Fruit fly (Drosophila melanogaster) whole organism, embryonic: ENCODE measurements around the gene awd.
A peak's percentile ranks its signal among the peaks of the same experiment; 100 is the strongest.

Experiments
- Awh ChIP-seq: fragments of 200-800 bp; sonication (Bioruptor generic); IDR thresholded peaks from 2 replicates; pipeline ENCODE4, ENCODE4 v1.3.6; 2022; ENCODE audit warnings: missing biosample characterization, missing genetic modification characterization
- CG10147 ChIP-seq: fragments of 200-800 bp; sonication (Bioruptor generic); optimal IDR thresholded peaks from 2 replicates; lab custom pipeline; 2019; ENCODE audit warnings: missing biosample characterization, mild to moderate bottlenecking, missing genetic modification characterization, moderate library complexity
- CG10274 ChIP-seq: fragments of 200-800 bp; sonication (Bioruptor generic); optimal IDR thresholded peaks from 3 replicates; lab custom pipeline; 2017; ENCODE audit warnings: missing biosample characterization, mild to moderate bottlenecking, missing genetic modification characterization
- CG10959 ChIP-seq: fragments of 200-800 bp; sonication (Bioruptor generic); IDR thresholded peaks from 2 replicates; pipeline ENCODE4 v1.3.6; 2022; ENCODE audit warnings: missing biosample characterization, missing genetic modification characterization
- CG11247 ChIP-seq: fragments of 200-800 bp; sonication (Bioruptor generic); IDR thresholded peaks from 2 replicates; pipeline ENCODE4 v1.3.6; 2022; ENCODE audit warnings: missing biosample characterization, missing genetic modification characterization
- CG13424 ChIP-seq: fragments of 200-800 bp; sonication (Bioruptor generic); optimal IDR thresholded peaks from 2 replicates; lab custom pipeline; 2019; ENCODE audit warnings: missing biosample characterization, mild to moderate bottlenecking, missing genetic modification characterization, moderate library complexity
- CG14860 ChIP-seq: fragments of 200-800 bp; sonication (Bioruptor generic); IDR thresholded peaks from 3 replicates; pipeline ENCODE4 v1.3.6; 2022; ENCODE audit warnings: missing biosample characterization, missing genetic modification characterization; ENCODE audit not compliant: partially characterized antibody
- CG17328 ChIP-seq: fragments of 200-800 bp; sonication (Bioruptor generic); IDR thresholded peaks from 2 replicates; pipeline ENCODE4 v1.3.6; 2022; ENCODE audit warnings: missing biosample characterization, missing genetic modification characterization
- CG18262 ChIP-seq: fragments of 200-800 bp; optimal IDR thresholded peaks from 3 replicates; lab custom pipeline; 2019; ENCODE audit warnings: missing biosample characterization, mild to moderate bottlenecking, missing genetic modification characterization, moderate library complexity
- CG2678 ChIP-seq: fragments of 200-800 bp; sonication (Bioruptor generic); optimal IDR thresholded peaks from 3 replicates; lab custom pipeline; 2019; ENCODE audit warnings: missing biosample characterization, mild to moderate bottlenecking, missing genetic modification characterization, moderate library complexity
- CG32532 ChIP-seq: fragments of 200-800 bp; sonication (Bioruptor generic); IDR thresholded peaks from 2 replicates; pipeline ENCODE4 v1.3.6; 2022; ENCODE audit warnings: missing biosample characterization, missing genetic modification characterization
- CG34422 ChIP-seq: fragments of 200-800 bp; sonication (Bioruptor generic); IDR thresholded peaks from 3 replicates; pipeline ENCODE4 v1.3.6; 2022; ENCODE audit warnings: missing biosample characterization, missing genetic modification characterization
- CG3995 ChIP-seq: fragments of 200-800 bp; sonication (Bioruptor generic); optimal IDR thresholded peaks from 3 replicates; lab custom pipeline; 2016; ENCODE audit warnings: missing biosample characterization, missing genetic modification characterization
- CG4360 ChIP-seq: fragments of 200-800 bp; sonication (Bioruptor generic); IDR thresholded peaks from 2 replicates; pipeline ENCODE4 v1.3.6; 2022; ENCODE audit warnings: missing biosample characterization, missing genetic modification characterization
- CG4424 ChIP-seq: fragments of 200-800 bp; sonication (Bioruptor generic); optimal IDR thresholded peaks from 3 replicates; lab custom pipeline; 2016; ENCODE audit warnings: missing biosample characterization, missing genetic modification characterization
- CG7987 ChIP-seq: fragments of 200-800 bp; sonication (Bioruptor generic); optimal IDR thresholded peaks from 2 replicates; lab custom pipeline; 2018; ENCODE audit warnings: missing biosample characterization, mild to moderate bottlenecking, missing genetic modification characterization, moderate library complexity
- CG9437 ChIP-seq: fragments of 200-800 bp; sonication (Bioruptor generic); optimal IDR thresholded peaks from 2 replicates; lab custom pipeline; 2018; ENCODE audit warnings: missing biosample characterization, mild to moderate bottlenecking, missing genetic modification characterization
- CG9817 ChIP-seq: fragments of 200-800 bp; sonication (Bioruptor generic); optimal IDR thresholded peaks from 2 replicates; lab custom pipeline; 2018; ENCODE audit warnings: missing biosample characterization, mild to moderate bottlenecking, missing genetic modification characterization, moderate library complexity
- Chrac-16 ChIP-seq: fragments of 200-800 bp; sonication (Bioruptor generic); optimal IDR thresholded peaks from 3 replicates; lab custom pipeline; 2016; ENCODE audit warnings: missing biosample characterization, missing genetic modification characterization
- Dbx ChIP-seq: fragments of 200-800 bp; sonication (Bioruptor generic); IDR thresholded peaks from 3 replicates; pipeline ENCODE4 v1.3.6; 2022; ENCODE audit warnings: missing biosample characterization, missing genetic modification characterization
- Deaf1 ChIP-seq: fragments of 200-800 bp; optimal IDR thresholded peaks from 3 replicates; lab custom pipeline; 2019; ENCODE audit warnings: missing biosample characterization, mild to moderate bottlenecking, missing genetic modification characterization, moderate library complexity
- Dip2 ChIP-seq: fragments of 200-800 bp; sonication (Bioruptor generic); IDR thresholded peaks from 2 replicates; pipeline ENCODE4 v1.3.6; 2022; ENCODE audit warnings: missing biosample characterization, missing genetic modification characterization
- Dp ChIP-seq: fragments of 200-800 bp; sonication (Bioruptor generic); optimal IDR thresholded peaks from 2 replicates; lab custom pipeline; 2018; ENCODE audit warnings: missing biosample characterization, mild to moderate bottlenecking, missing genetic modification characterization, moderate library complexity
- ERR ChIP-seq: fragments of 200-800 bp; sonication (Bioruptor generic); optimal IDR thresholded peaks from 2 replicates; lab custom pipeline; 2016; ENCODE audit warnings: missing biosample characterization, missing genetic modification characterization
- H2.0 ChIP-seq: fragments of 200-800 bp; sonication (Bioruptor generic); IDR thresholded peaks from 2 replicates; pipeline ENCODE4 v1.3.6; 2022; ENCODE audit warnings: missing biosample characterization, missing genetic modification characterization
- Hey ChIP-seq: fragments of 200-800 bp; sonication (Bioruptor generic); optimal IDR thresholded peaks from 3 replicates; lab custom pipeline; 2018; ENCODE audit warnings: missing biosample characterization, mild to moderate bottlenecking, missing genetic modification characterization
- HmgZ ChIP-seq: fragments of 200-800 bp; sonication (Bioruptor generic); optimal IDR thresholded peaks from 2 replicates; lab custom pipeline; 2018; ENCODE audit warnings: missing biosample characterization, mild to moderate bottlenecking, missing genetic modification characterization
- Lpt ChIP-seq: fragments of >200 bp; optimal IDR thresholded peaks from 2 replicates; lab custom pipeline; 2018; ENCODE audit warnings: missing biosample characterization, missing genetic modification characterization
- NC2β ChIP-seq: fragments of 200-800 bp; sonication (Bioruptor generic); optimal IDR thresholded peaks from 2 replicates; lab custom pipeline; 2016; ENCODE audit warnings: missing biosample characterization, missing genetic modification characterization
- NFAT ChIP-seq: fragments of 200-800 bp; sonication (Bioruptor generic); IDR thresholded peaks from 2 replicates; pipeline ENCODE4 v1.3.6; 2022; ENCODE audit warnings: missing biosample characterization, missing genetic modification characterization
- Sox102F ChIP-seq: fragments of 200-800 bp; sonication (Bioruptor generic); optimal IDR thresholded peaks from 2 replicates; lab custom pipeline; 2018; ENCODE audit warnings: missing biosample characterization, mild to moderate bottlenecking, missing genetic modification characterization, moderate library complexity
- Stat92E ChIP-seq, 3 experiments: fragments of >200 bp in 2 of 3; fragments of 200-800 bp in 1 of 3; sonication (Bioruptor generic) in 1 of 3; optimal IDR thresholded peaks; 2 replicates each; lab custom pipeline; 2017 to 2019; ENCODE audit warnings: missing biosample characterization in 3 of 3, missing genetic modification characterization in 3 of 3, mild to moderate bottlenecking in 1 of 3, moderate library complexity in 1 of 3
- Tbp ChIP-seq: fragments of >200 bp; optimal IDR thresholded peaks from 2 replicates; lab custom pipeline; 2018; ENCODE audit warnings: missing biosample characterization, missing genetic modification characterization
- Vsx1 ChIP-seq: fragments of 200-800 bp; sonication (Bioruptor generic); optimal IDR thresholded peaks from 2 replicates; lab custom pipeline; 2017; ENCODE audit warnings: missing biosample characterization, mild to moderate bottlenecking, missing genetic modification characterization, missing genetic modification reagents
- dimm ChIP-seq: fragments of 200-800 bp; sonication (Bioruptor generic); IDR thresholded peaks from 2 replicates; pipeline ENCODE4 v1.3.6; 2022; ENCODE audit warnings: missing biosample characterization, missing genetic modification characterization
- dmrt99B ChIP-seq: fragments of 200-800 bp; sonication (Bioruptor generic); optimal IDR thresholded peaks from 2 replicates; lab custom pipeline; 2018; ENCODE audit warnings: missing biosample characterization, mild to moderate bottlenecking, missing genetic modification characterization, moderate library complexity
- ewg ChIP-seq: fragments of 200-800 bp; sonication (Bioruptor generic); optimal IDR thresholded peaks from 3 replicates; lab custom pipeline; 2017; ENCODE audit warnings: mild to moderate bottlenecking, missing biosample characterization, missing genetic modification reagents, missing genetic modification characterization
- fd3F ChIP-seq: fragments of 200-800 bp; sonication (Bioruptor generic); optimal IDR thresholded peaks from 2 replicates; lab custom pipeline; 2018; ENCODE audit warnings: missing biosample characterization, mild to moderate bottlenecking, missing genetic modification characterization, moderate library complexity
- gcm ChIP-seq: fragments of 200-800 bp; sonication (Bioruptor generic); optimal IDR thresholded peaks from 2 replicates; lab custom pipeline; 2019; ENCODE audit warnings: missing biosample characterization, mild to moderate bottlenecking, missing genetic modification characterization, moderate library complexity
- gsb ChIP-seq: fragments of 200-800 bp; sonication (Bioruptor generic); IDR thresholded peaks from 2 replicates; pipeline ENCODE4 v1.3.6; 2022; ENCODE audit warnings: missing biosample characterization, missing genetic modification characterization
- hkb ChIP-seq, 2 experiments: fragments of 200-800 bp in 1 of 2; fragments of >200 bp in 1 of 2; sonication (Bioruptor generic) in 1 of 2; IDR thresholded peaks in 1 of 2; optimal IDR thresholded peaks in 1 of 2; 2 replicates each; pipeline versions ENCODE4 v1.3.6 to Lab custom; 2017 to 2022; ENCODE audit warnings: missing biosample characterization in 1 of 2, missing genetic modification characterization in 1 of 2
- knrl ChIP-seq: fragments of 200-800 bp; sonication (Bioruptor generic); IDR thresholded peaks from 3 replicates; pipeline ENCODE4 v1.3.6; 2022; ENCODE audit warnings: missing biosample characterization, missing genetic modification characterization; ENCODE audit not compliant: partially characterized antibody
- mam ChIP-seq: fragments of 200-800 bp; sonication (Bioruptor generic); optimal IDR thresholded peaks from 3 replicates; lab custom pipeline; 2016; ENCODE audit warnings: missing biosample characterization, missing genetic modification characterization
- mld ChIP-seq: fragments of 200-800 bp; sonication (Bioruptor generic); IDR thresholded peaks from 3 replicates; pipeline ENCODE4 v1.3.6; 2022; ENCODE audit warnings: missing biosample characterization, missing genetic modification characterization; ENCODE audit not compliant: partially characterized antibody
- oc ChIP-seq: fragments of 200-800 bp; sonication (Bioruptor generic); optimal IDR thresholded peaks from 2 replicates; lab custom pipeline; 2018; ENCODE audit warnings: missing biosample characterization, mild to moderate bottlenecking, missing genetic modification characterization, moderate library complexity
- phol ChIP-seq: fragments of 200-800 bp; sonication (Bioruptor generic); optimal IDR thresholded peaks from 3 replicates; lab custom pipeline; 2018; ENCODE audit warnings: missing biosample characterization, mild to moderate bottlenecking, missing genetic modification characterization, moderate library complexity
- pros ChIP-seq: fragments of 200-800 bp; sonication (Bioruptor generic); optimal IDR thresholded peaks from 3 replicates; lab custom pipeline; 2019; ENCODE audit warnings: missing biosample characterization, mild to moderate bottlenecking, missing genetic modification characterization, moderate library complexity
- ro ChIP-seq: fragments of 200-800 bp; sonication (Bioruptor generic); IDR thresholded peaks from 2 replicates; pipeline ENCODE4 v1.3.6; 2022; ENCODE audit warnings: missing biosample characterization, missing genetic modification characterization
- salm ChIP-seq: fragments of 200-800 bp; sonication (Bioruptor generic); optimal IDR thresholded peaks from 2 replicates; lab custom pipeline; 2018; ENCODE audit warnings: missing biosample characterization, mild to moderate bottlenecking, missing genetic modification characterization
- schlank ChIP-seq: fragments of 200-800 bp; sonication (Bioruptor generic); optimal IDR thresholded peaks from 2 replicates; lab custom pipeline; 2018; ENCODE audit warnings: missing biosample characterization, mild to moderate bottlenecking, missing genetic modification characterization
- wdn ChIP-seq: fragments of 200-800 bp; sonication (Bioruptor generic); IDR thresholded peaks from 2 replicates; pipeline ENCODE4 v1.3.6; 2022; ENCODE audit warnings: missing biosample characterization, missing genetic modification characterization

Gene awd

DNA sequence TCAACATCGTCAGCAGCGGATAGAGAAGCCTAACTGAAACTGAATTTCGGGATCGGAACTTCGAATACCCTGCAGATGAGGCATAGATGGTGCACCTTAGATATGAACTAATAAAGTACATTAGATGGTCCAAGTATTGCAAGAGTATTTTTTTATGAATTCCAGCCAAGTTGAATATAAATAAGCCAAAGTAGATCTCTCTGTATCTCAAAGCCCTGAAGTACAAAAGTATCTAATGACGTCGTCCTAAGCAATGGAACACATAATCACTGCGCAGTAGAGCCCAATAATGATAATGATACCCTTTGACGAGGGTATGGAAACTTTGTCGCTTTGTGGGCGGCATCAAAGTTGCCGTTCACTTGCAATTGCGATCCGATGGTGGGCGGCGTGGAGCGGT, 36.1 kb downstream of the awd start (continued):
- TF ChIP-seq CG13424 = no peak
- no peak for TF ChIP-seq knrl (GFP tag; lab: Robert Waterston, UW)
- no peak for TF ChIP-seq salm
- TF ChIP-seq Deaf1 (tag; lab: Kevin White, UChicago) = no peak
- no peak for TF ChIP-seq fd3F (GFP tag; lab: Kevin White, UChicago)
- no peak for TF ChIP-seq dimm (GFP tag; lab: Robert Waterston, UW)
- no peak for TF ChIP-seq gsb (GFP tag; lab: Robert Waterston, UW)
- TF ChIP-seq CG17328 (GFP tag; lab: Robert Waterston, UW) = no peak
- TF ChIP-seq CG10959 = no peak
- no peak for TF ChIP-seq hkb (optimal IDR thresholded peaks at IDR 0.05; lab: Kevin White, UChicago)
- TF ChIP-seq hkb (GFP tag; IDR thresholded peaks at IDR 0.05; lab: Robert Waterston, UW) = no peak
- no peak for TF ChIP-seq ewg (GFP tag; lab: Kevin White, UChicago)
- no peak for TF ChIP-seq CG4360 (GFP tag; lab: Robert Waterston, UW)
- TF ChIP-seq pros = no peak
- no peak for TF ChIP-seq Chrac-16
- TF ChIP-seq Dp (GFP tag; lab: Kevin White, UChicago) = no peak
- no peak for TF ChIP-seq CG11247 (GFP tag; lab: Robert Waterston, UW)
- no peak for TF ChIP-seq gcm (GFP tag; lab: Kevin White, UChicago)
- no peak for TF ChIP-seq CG4424 (GFP tag; lab: Kevin White, UChicago)
- TF ChIP-seq CG32532 (GFP tag; lab: Robert Waterston, UW) = no peak
- no peak for TF ChIP-seq Dip2 (GFP tag; lab: Robert Waterston, UW)
- no peak for TF ChIP-seq HmgZ (tag; lab: Kevin White, UChicago)
- no peak for TF ChIP-seq NC2β (GFP tag; lab: Kevin White, UChicago)
- no peak for TF ChIP-seq CG10274 (GFP tag; lab: Kevin White, UChicago)
- TF ChIP-seq CG18262 (tag; lab: Kevin White, UChicago) = no peak
- TF ChIP-seq CG10147 (GFP tag; lab: Kevin White, UChicago) = no peak
- TF ChIP-seq H2.0 = no peak
- TF ChIP-seq CG3995 = no peak
- no peak for TF ChIP-seq ro (GFP tag; lab: Robert Waterston, UW)
- TF ChIP-seq schlank = no peak
- TF ChIP-seq CG9437 (GFP tag; lab: Kevin White, UChicago) = peak; percentile 4
- no peak for TF ChIP-seq mam (GFP tag; lab: Kevin White, UChicago)
- peak; percentile 25 for TF ChIP-seq oc
- peak; percentile 12 for TF ChIP-seq Sox102F
- peak; percentile 37 for TF ChIP-seq dmrt99B (tag; lab: Kevin White, UChicago)
- TF ChIP-seq CG9817 (tag; lab: Kevin White, UChicago) = no peak
- no peak for TF ChIP-seq NFAT (GFP tag; lab: Robert Waterston, UW)
- no peak for TF ChIP-seq CG7987 (GFP tag; lab: Kevin White, UChicago)
- no peak for TF ChIP-seq mld
- no peak for TF ChIP-seq CG34422 (GFP tag; lab: Robert Waterston, UW)
- no peak for TF ChIP-seq Vsx1
- no peak for TF ChIP-seq Lpt
- TF ChIP-seq wdn (GFP tag; lab: Robert Waterston, UW) = no peak
- TF ChIP-seq Hey (tag; lab: Kevin White, UChicago) = no peak
- TF ChIP-seq Stat92E (GFP tag; optimal IDR thresholded peaks at IDR 0.05; lab: Kevin White, UChicago) = no peak
- no peak for TF ChIP-seq Dbx (GFP tag; lab: Robert Waterston, UW)
- no peak for TF ChIP-seq Awh (GFP tag; lab: Robert Waterston, UW)
- no peak for TF ChIP-seq Tbp
- no peak for TF ChIP-seq CG14860 (GFP tag; lab: Robert Waterston, UW)
- TF ChIP-seq phol (tag; lab: Kevin White, UChicago) = no peak
- TF ChIP-seq CG2678 (tag; lab: Kevin White, UChicago) = peak; percentile 21
- no peak for TF ChIP-seq ERR
